Worm (Caenorhabditis elegans) whole organism, L1 larva: ENCODE measurements around the gene C05B5.12.

Source experiments
- C16A3.4 ChIP-seq: fragments of 150-350 bp; optimal IDR thresholded peaks from 2 replicates; lab custom pipeline; 2014; ENCODE audit warnings: missing biosample characterization, missing genetic modification characterization
- C34B4.2 ChIP-seq: sonication (generic microtip); optimal IDR thresholded peaks from 2 replicates; lab custom pipeline; 2017; ENCODE audit warnings: mild to moderate bottlenecking, missing genetic modification characterization, missing compliant biosample characterization
- blmp-1 ChIP-seq: fragments of 150-350 bp; optimal IDR thresholded peaks from 2 replicates; lab custom pipeline; 2014; ENCODE audit warnings: missing biosample characterization, missing genetic modification characterization
- ceh-63 ChIP-seq: fragments of 200-800 bp; sonication (Bioruptor generic); optimal IDR thresholded peaks from 2 replicates; lab custom pipeline; 2018; ENCODE audit warnings: mild to moderate bottlenecking, missing genetic modification characterization, missing compliant biosample characterization
- ceh-90 ChIP-seq: sonication (generic microtip); optimal IDR thresholded peaks from 2 replicates; lab custom pipeline; 2016; ENCODE audit warnings: missing genetic modification characterization, missing compliant biosample characterization
- dpl-1 ChIP-seq, 3 experiments: fragments of 150-350 bp in 2 of 3; sonication (generic microtip) in 1 of 3; optimal IDR thresholded peaks; 2 replicates each; lab custom pipeline; 2014 to 2017; ENCODE audit warnings: missing biosample characterization in 3 of 3, missing genetic modification characterization in 3 of 3, missing genetic modification reagents in 3 of 3
- efl-1 ChIP-seq, 4 experiments: fragments of 150-350 bp; optimal IDR thresholded peaks in 3 of 4; peaks in 1 of 4; 1 replicate in 1 of 4; 2 replicates in 3 of 4; lab custom pipeline; 2014; ENCODE audit warnings: missing biosample characterization in 2 of 4, missing genetic modification characterization in 2 of 4, missing genetic modification reagents in 2 of 4
- egl-27 ChIP-seq, 2 experiments: fragments of 150-350 bp in 1 of 2; sonication (generic microtip); optimal IDR thresholded peaks; 3 replicates each; lab custom pipeline; 2017 to 2018; ENCODE audit warnings: missing biosample characterization in 2 of 2, missing genetic modification characterization in 2 of 2, missing genetic modification reagents in 2 of 2
- elt-3 ChIP-seq, 6 experiments: fragments of 150-350 bp in 1 of 6; sonication (generic microtip); optimal IDR thresholded peaks; 2 replicates each; lab custom pipeline; 2017 to 2018; ENCODE audit warnings: missing biosample characterization in 6 of 6, missing genetic modification characterization in 6 of 6, inconsistent platforms in 1 of 6
- fkh-10 ChIP-seq: sonication (generic microtip); optimal IDR thresholded peaks from 2 replicates; lab custom pipeline; 2017; ENCODE audit warnings: missing biosample characterization, missing genetic modification reagents, missing genetic modification characterization
- fkh-4 ChIP-seq: sonication (generic microtip); optimal IDR thresholded peaks from 2 replicates; lab custom pipeline; 2016; ENCODE audit warnings: missing compliant biosample characterization, missing genetic modification characterization, borderline replicate concordance
- fkh-8 ChIP-seq: sonication (generic microtip); optimal IDR thresholded peaks from 2 replicates; lab custom pipeline; 2016; ENCODE audit warnings: mild to moderate bottlenecking, missing genetic modification characterization, missing compliant biosample characterization
- grh-1 ChIP-seq: fragments of 200-800 bp; sonication (Bioruptor generic); IDR thresholded peaks from 2 replicates; pipeline ENCODE4 v1.3.6; 2022; ENCODE audit warnings: missing genetic modification reagents, missing genetic modification characterization, missing compliant biosample characterization
- hlh-17 ChIP-seq: fragments of 200-800 bp; sonication (Bioruptor generic); optimal IDR thresholded peaks from 2 replicates; lab custom pipeline; 2018; ENCODE audit warnings: missing genetic modification characterization, mild to moderate bottlenecking, missing compliant biosample characterization, moderate library complexity, borderline replicate concordance
- isw-1 ChIP-seq: fragments of 200-800 bp; sonication (Bioruptor generic); IDR thresholded peaks from 2 replicates; pipeline ENCODE4 v1.3.6; 2022; ENCODE audit warnings: missing genetic modification characterization, missing compliant biosample characterization
- jun-1 ChIP-seq: fragments of 150-350 bp; optimal IDR thresholded peaks from 2 replicates; lab custom pipeline; 2014; ENCODE audit warnings: missing biosample characterization, missing genetic modification reagents, missing genetic modification characterization
- lin-13 ChIP-seq: fragments of 150-350 bp; optimal IDR thresholded peaks from 2 replicates; lab custom pipeline; 2014; ENCODE audit warnings: missing biosample characterization, missing genetic modification reagents, missing genetic modification characterization
- lin-14 ChIP-seq: fragments of 200-800 bp; sonication (Bioruptor generic); optimal IDR thresholded peaks from 2 replicates; lab custom pipeline; 2018; ENCODE audit warnings: mild to moderate bottlenecking, missing genetic modification characterization, moderate library complexity, missing compliant biosample characterization
- lin-35 ChIP-seq, 2 experiments: fragments of 150-350 bp; optimal IDR thresholded peaks; 2 replicates each; lab custom pipeline; 2014; ENCODE audit warnings: missing biosample characterization in 2 of 2, missing genetic modification characterization in 2 of 2, missing genetic modification reagents in 2 of 2
- lin-39 ChIP-seq: fragments of 150-350 bp; optimal IDR thresholded peaks from 2 replicates; lab custom pipeline; 2014; ENCODE audit warnings: missing biosample characterization, missing genetic modification reagents, missing genetic modification characterization
- lir-3 ChIP-seq: sonication (generic microtip); optimal IDR thresholded peaks from 2 replicates; lab custom pipeline; 2016; ENCODE audit warnings: mild to moderate bottlenecking, missing genetic modification characterization, moderate library complexity, missing compliant biosample characterization; ENCODE audit not compliant: poor library complexity
- lsy-2 ChIP-seq, 2 experiments: fragments of 150-350 bp; optimal IDR thresholded peaks; 2 replicates each; lab custom pipeline; 2014; ENCODE audit warnings: missing biosample characterization in 2 of 2, missing genetic modification characterization in 2 of 2
- mab-9 ChIP-seq: fragments of 200-800 bp; sonication (Bioruptor generic); IDR thresholded peaks from 2 replicates; pipeline ENCODE4 v1.3.6; 2022; ENCODE audit warnings: missing genetic modification reagents, missing genetic modification characterization, missing compliant biosample characterization
- mef-2 ChIP-seq: fragments of 150-350 bp; optimal IDR thresholded peaks from 2 replicates; lab custom pipeline; 2014; ENCODE audit warnings: missing biosample characterization, missing genetic modification characterization
- mep-1 ChIP-seq: fragments of 150-350 bp; optimal IDR thresholded peaks from 2 replicates; lab custom pipeline; 2014; ENCODE audit warnings: missing biosample characterization, missing genetic modification characterization
- nhr-11 ChIP-seq: fragments of 150-350 bp; optimal IDR thresholded peaks from 2 replicates; lab custom pipeline; 2014; ENCODE audit warnings: missing biosample characterization, missing genetic modification characterization
- nhr-12 ChIP-seq: sonication (generic microtip); optimal IDR thresholded peaks from 2 replicates; lab custom pipeline; 2017; ENCODE audit warnings: missing biosample characterization, missing genetic modification characterization
- nhr-19 ChIP-seq: fragments of 200-800 bp; sonication (Bioruptor generic); conservative IDR thresholded peaks from 2 replicates; pipeline ENCODE4 v1.3.6; 2022; ENCODE audit warnings: missing genetic modification characterization, missing compliant biosample characterization
- nhr-20 ChIP-seq: sonication (generic microtip); optimal IDR thresholded peaks from 2 replicates; lab custom pipeline; 2016; ENCODE audit warnings: mild to moderate bottlenecking, missing genetic modification characterization, missing compliant biosample characterization
- nhr-28 ChIP-seq: fragments of 150-350 bp; optimal IDR thresholded peaks from 2 replicates; lab custom pipeline; 2014; ENCODE audit warnings: missing biosample characterization, missing genetic modification characterization
- nhr-71 ChIP-seq: sonication (generic microtip); optimal IDR thresholded peaks from 2 replicates; lab custom pipeline; 2016; ENCODE audit warnings: mild to moderate bottlenecking, missing genetic modification characterization, moderate library complexity, missing compliant biosample characterization
- nhr-76 ChIP-seq: sonication (generic microtip); optimal IDR thresholded peaks from 2 replicates; lab custom pipeline; 2017; ENCODE audit warnings: missing biosample characterization, missing genetic modification characterization
- nhr-85 ChIP-seq: sonication (generic microtip); peaks from one replicate; lab custom pipeline; 2016; ENCODE audit warnings: missing genetic modification characterization, inconsistent platforms, missing compliant biosample characterization
- nhr-90 ChIP-seq: sonication (generic microtip); optimal IDR thresholded peaks from 2 replicates; lab custom pipeline; 2016; ENCODE audit warnings: mild to moderate bottlenecking, missing genetic modification characterization, missing compliant biosample characterization; ENCODE audit not compliant: poor library complexity
- pqm-1 ChIP-seq: sonication (generic microtip); optimal IDR thresholded peaks from 3 replicates; lab custom pipeline; 2017; ENCODE audit warnings: missing biosample characterization, missing genetic modification characterization
- rnt-1 ChIP-seq: sonication (generic microtip); optimal IDR thresholded peaks from 2 replicates; lab custom pipeline; 2016; ENCODE audit warnings: mild to moderate bottlenecking, missing genetic modification characterization, moderate library complexity, missing compliant biosample characterization
- snpc-4 ChIP-seq: fragments of 150-350 bp; optimal IDR thresholded peaks from 2 replicates; lab custom pipeline; 2014; ENCODE audit warnings: missing biosample characterization, missing genetic modification characterization
- snu-23 ChIP-seq: sonication (generic microtip); optimal IDR thresholded peaks from 2 replicates; lab custom pipeline; 2016; ENCODE audit warnings: missing genetic modification characterization, missing compliant biosample characterization
- sox-4 ChIP-seq: sonication (generic microtip); optimal IDR thresholded peaks from 2 replicates; lab custom pipeline; 2016; ENCODE audit warnings: missing genetic modification characterization, missing compliant biosample characterization
- sptf-1 ChIP-seq: fragments of 150-350 bp; optimal IDR thresholded peaks from 2 replicates; lab custom pipeline; 2014; ENCODE audit warnings: missing biosample characterization, missing genetic modification characterization
- unc-30 ChIP-seq: sonication (generic microtip); optimal IDR thresholded peaks from 2 replicates; lab custom pipeline; 2017; ENCODE audit warnings: missing biosample characterization, missing genetic modification characterization
- unc-62 ChIP-seq: fragments of 150-350 bp; optimal IDR thresholded peaks from 2 replicates; lab custom pipeline; 2014; ENCODE audit warnings: missing biosample characterization, missing genetic modification reagents, missing genetic modification characterization
- vab-15 ChIP-seq: sonication (generic microtip); optimal IDR thresholded peaks from 2 replicates; lab custom pipeline; 2017; ENCODE audit warnings: missing genotype, mild to moderate bottlenecking, missing genetic modification characterization, missing compliant biosample characterization

Gene C05B5.12

DNA sequence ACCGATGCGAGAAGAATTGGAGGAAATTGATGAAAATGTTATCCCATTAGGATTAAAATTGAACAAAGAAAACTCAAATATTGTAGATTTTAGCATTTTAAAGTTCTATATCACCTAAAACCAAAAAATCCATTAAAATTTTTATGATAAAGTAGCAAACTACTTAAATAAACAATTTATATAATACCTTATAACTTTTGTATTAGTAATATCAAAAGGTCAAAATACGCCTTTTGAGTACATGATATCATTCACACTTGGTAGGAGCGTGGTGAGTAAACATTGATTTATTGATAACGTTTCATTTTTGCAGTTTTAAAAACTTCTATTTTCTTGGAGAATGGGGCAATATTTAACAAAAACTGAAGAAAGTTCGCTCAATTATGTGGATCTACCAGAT is 13.9 kb downstream of the C05B5.12 start, which contains the start of gene C05B5.5 (continued):
- no peak for TF ChIP-seq lin-13 (GFP tag; lab: Kevin White, UChicago)
- TF ChIP-seq unc-62 (GFP tag; lab: Kevin White, UChicago): no peak

DNA sequence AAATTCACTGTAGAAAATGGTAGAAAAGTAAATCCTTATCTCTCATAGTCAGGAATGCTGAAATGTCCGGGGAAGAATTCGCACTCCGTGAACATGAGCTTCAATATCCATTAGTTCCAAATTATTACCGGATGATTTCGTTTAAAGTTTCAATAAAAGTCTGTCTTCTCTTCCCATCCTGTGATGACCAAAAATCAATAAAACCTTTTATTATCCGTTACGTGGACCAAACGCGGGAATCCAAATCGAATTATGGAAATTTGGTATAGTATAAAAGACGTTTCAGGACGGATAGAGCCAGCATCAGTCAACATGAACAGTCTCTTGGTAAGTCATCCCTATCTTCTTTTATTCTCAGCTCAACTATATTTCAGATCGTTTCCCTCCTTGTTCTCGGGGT is 17.0 kb downstream of the C05B5.12 start, which contains the start of gene C05B5.11:
Gene C05B5.11 (plus strand): TSS at position 301 of the 400 bp plus-strand sequence.
- TF ChIP-seq sox-4 (tag; lab: Kevin White, UChicago): no peak
- TF ChIP-seq nhr-11 (tag; lab: Kevin White, UChicago): no peak

DNA sequence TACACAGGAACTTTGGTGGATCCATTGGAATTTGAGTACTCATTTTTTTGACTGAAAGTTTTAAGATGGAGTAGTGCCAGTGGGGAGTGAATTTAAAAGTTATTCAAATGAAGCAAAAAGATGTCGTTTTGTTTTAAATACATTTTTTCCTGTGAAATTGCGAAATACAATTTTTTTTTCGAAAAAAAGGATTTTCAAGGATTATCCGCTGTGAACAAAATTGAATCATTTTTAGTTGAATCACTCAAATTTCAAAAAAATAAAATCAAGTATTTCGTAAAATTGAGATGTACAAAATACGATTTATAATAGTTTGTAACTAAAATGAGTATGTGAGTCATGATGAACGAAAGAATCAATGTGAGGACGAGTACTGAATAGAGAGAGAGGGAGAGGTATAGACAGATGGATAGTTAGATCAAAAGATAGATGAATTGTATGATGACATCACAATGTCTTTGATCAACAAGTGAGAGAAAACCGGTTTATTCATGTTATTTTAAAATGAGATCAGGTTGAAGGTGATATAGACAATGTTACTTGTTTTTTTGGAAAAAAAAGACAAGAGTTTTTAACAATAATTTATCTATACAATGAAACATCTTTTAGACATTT is 19.7 kb downstream of the C05B5.12 start, which contains the start of gene C05B5.8:
Gene C05B5.8 (minus strand): TSS at position 51 of the 615 bp plus-strand sequence.
- TF ChIP-seq nhr-71 (tag; lab: Kevin White, UChicago) (peak; percentile 73), nhr-12 (no peak), jun-1 (tag; lab: Kevin White, UChicago) (no peak), vab-15 (tag; lab: Kevin White, UChicago) (peak; percentile 49), elt-3 (tag; optimal IDR thresholded peaks at IDR 0.05; lab: Kevin White, UChicago) (peak in 3 of 6 experiments; percentile 31 to 58 (median 39)), nhr-76 (tag; lab: Kevin White, UChicago) (no peak), unc-62 (GFP tag; lab: Kevin White, UChicago) (no peak), lsy-2 (tag; optimal IDR thresholded peaks at IDR 0.05; lab: Kevin White, UChicago) (peak; percentile 12 to 53), C16A3.4 (tag; lab: Kevin White, UChicago) (peak; percentile 34), nhr-20 (tag; lab: Kevin White, UChicago) (peak; percentile 71), efl-1 (optimal IDR thresholded peaks at IDR 0.05; lab: Kevin White, UChicago) (peak in 1 of 2 experiments; percentile 28), efl-1 (GFP tag; optimal IDR thresholded peaks at IDR 0.05 in 1 of 2; lab: Kevin White, UChicago) (peak in 1 of 2 experiments; percentile 59), grh-1 (peak; percentile 97), mep-1 (peak; percentile 13), snu-23 (GFP tag; lab: Kevin White, UChicago) (peak; percentile 74), sptf-1 (tag; lab: Kevin White, UChicago) (no peak), mef-2 (no peak), mab-9 (GFP tag; lab: Robert Waterston, UW) (no peak), lin-39 (tag; lab: Kevin White, UChicago) (no peak), fkh-4 (tag; lab: Kevin White, UChicago) (no peak), isw-1 (GFP tag; lab: Robert Waterston, UW) (no peak), lin-14 (GFP tag; lab: Kevin White, UChicago) (peak; percentile 86), lir-3 (tag; lab: Kevin White, UChicago) (peak; percentile 20), blmp-1 (tag; lab: Kevin White, UChicago) (peak; percentile 46), ceh-90 (no peak), unc-30 (tag; lab: Kevin White, UChicago) (no peak), egl-27 (tag; optimal IDR thresholded peaks at IDR 0.05; lab: Kevin White, UChicago) (no peak), nhr-90 (tag; lab: Kevin White, UChicago) (peak; percentile 57), nhr-19 (GFP tag; lab: Robert Waterston, UW) (peak; percentile 44), lin-35 (GFP tag; optimal IDR thresholded peaks at IDR 0.05; lab: Kevin White, UChicago) (peak in 1 of 2 experiments; percentile 31), dpl-1 (GFP tag; optimal IDR thresholded peaks at IDR 0.05; lab: Kevin White, UChicago) (peak in 2 of 3 experiments; percentile 8 to 10), nhr-85 (peak; percentile 97), rnt-1 (tag; lab: Kevin White, UChicago) (no peak)
- TF ChIP-seq, all 84 proteins: peak for 18

DNA sequence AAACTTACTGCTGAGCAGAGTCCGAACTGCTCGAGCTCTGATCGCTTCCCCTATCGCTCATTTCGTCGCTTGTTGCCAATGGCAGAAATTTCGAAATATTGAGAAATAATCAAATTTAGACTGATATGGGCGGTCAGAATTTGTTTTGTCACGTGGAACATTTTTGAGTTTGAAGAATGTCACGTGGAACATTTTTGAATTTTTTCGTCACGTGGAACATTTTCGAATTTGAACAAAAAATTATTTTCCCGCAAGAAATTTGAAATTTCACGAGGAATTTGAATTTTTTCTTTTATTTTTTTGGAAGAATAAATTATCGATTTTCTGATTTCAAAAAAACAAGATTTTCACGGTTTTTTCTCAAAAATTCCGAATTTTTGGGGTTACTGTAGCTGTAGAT is 22.9 kb downstream of the C05B5.12 start, which contains the start of gene fbxa-155:
Gene fbxa-155 (minus strand): TSS at position 101 of the 400 bp plus-strand sequence.
- TF ChIP-seq pqm-1 (tag; lab: Kevin White, UChicago): no peak
- no peak for TF ChIP-seq ceh-63 (GFP tag; lab: Kevin White, UChicago)
- TF ChIP-seq fkh-8: no peak
- no peak for TF ChIP-seq snpc-4 (tag; lab: Kevin White, UChicago)
- TF ChIP-seq nhr-90 (tag; lab: Kevin White, UChicago): no peak
- no peak for TF ChIP-seq nhr-28 (tag; lab: Kevin White, UChicago)
- no peak for TF ChIP-seq fkh-10 (GFP tag; lab: Kevin White, UChicago)
- no peak for TF ChIP-seq hlh-17 (GFP tag; lab: Kevin White, UChicago)
- no peak for TF ChIP-seq C34B4.2
- no peak for TF ChIP-seq fkh-4 (tag; lab: Kevin White, UChicago)
- TF ChIP-seq, all 84 proteins: peak for 0
